Worm (Caenorhabditis elegans): ENCODE measurements around the gene rpl-12.

rpl-12 gene

DNA sequence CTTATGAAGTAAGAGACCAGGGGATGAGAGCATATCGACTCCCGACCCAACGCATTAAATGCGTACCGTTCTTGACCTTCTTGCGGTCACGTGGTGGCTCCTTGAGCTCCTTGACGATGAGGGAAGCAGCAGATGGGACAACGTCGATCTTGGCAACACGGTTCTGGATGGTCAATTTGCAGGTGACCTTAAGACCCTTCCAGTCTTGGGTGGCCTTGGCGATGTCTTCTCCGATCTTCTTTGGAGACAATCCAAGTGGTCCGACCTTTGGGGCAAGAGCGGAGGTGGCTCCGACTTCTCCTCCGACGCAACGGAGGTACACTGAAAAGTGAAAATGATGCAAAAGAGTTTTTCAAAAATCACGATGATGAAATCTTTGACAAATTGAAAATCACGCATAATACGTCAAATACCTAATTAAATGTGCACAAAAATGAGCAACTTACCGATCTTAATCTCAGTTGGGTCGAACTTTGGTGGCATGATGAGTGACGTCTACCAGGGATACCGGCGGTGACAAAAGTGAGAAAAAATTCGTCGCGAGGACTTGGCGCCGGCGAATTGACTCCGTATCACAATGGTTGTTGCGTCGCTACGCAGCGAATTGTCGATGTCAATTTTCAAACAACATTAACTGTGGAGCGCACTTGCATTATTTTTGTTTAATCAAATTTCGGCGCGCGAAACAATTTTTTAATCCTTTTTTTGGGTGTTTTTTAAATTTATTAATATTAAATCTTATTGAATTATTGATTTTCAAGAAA, at the start of gene rpl-12:
rpl-12 (minus strand) TSS at position 574 of the 764 bp plus-strand sequence.
- TF ChIP-seq ces-1 (GFP tag; optimal IDR thresholded peaks at IDR 0.05), result peak; percentile 97
- TF ChIP-seq mes-2 (tag; optimal IDR thresholded peaks at IDR 0.05; ENCODE audit: poor library complexity, severe bottlenecking), result peak; percentile 99
- peak; percentile 92 for TF ChIP-seq nhr-48 (tag; optimal IDR thresholded peaks at IDR 0.05)
- TF ChIP-seq lin-39 (tag; optimal IDR thresholded peaks at IDR 0.05), result peak; percentile 33
- peak; percentile 58 for TF ChIP-seq zag-1 (tag; optimal IDR thresholded peaks at IDR 0.05)
- TF ChIP-seq dmd-9 (GFP tag; IDR thresholded peaks at IDR 0.05), result peak; percentile 94
- peak; percentile 88 for TF ChIP-seq mdt-29 (GFP tag; IDR thresholded peaks at IDR 0.05)
- TF ChIP-seq daf-19 (GFP tag; conservative IDR thresholded peaks at IDR 0.05), result peak; percentile 93
- peak; percentile 96 for TF ChIP-seq nhr-28 (tag; optimal IDR thresholded peaks at IDR 0.05)
- TF ChIP-seq saeg-2 (GFP tag; IDR thresholded peaks at IDR 0.05), result peak; percentile 94
- TF ChIP-seq zfp-3 (GFP tag; conservative IDR thresholded peaks at IDR 0.05), result peak; percentile 97
- peak; percentile 41 for TF ChIP-seq lir-3 (tag; optimal IDR thresholded peaks at IDR 0.05)
- no peak for TF ChIP-seq daf-8 (GFP tag; IDR thresholded peaks at IDR 0.05)
- peak; percentile 18 to 100 for TF ChIP-seq unc-62 (GFP tag; optimal IDR thresholded peaks at IDR 0.05 in 1 of 2)
- TF ChIP-seq unc-62 (tag; optimal IDR thresholded peaks at IDR 0.05), result no peak
- TF ChIP-seq Y5F2A.4 (GFP tag; optimal IDR thresholded peaks at IDR 0.05), result peak; percentile 82
- peak; percentile 59 for TF ChIP-seq nhr-76 (tag; optimal IDR thresholded peaks at IDR 0.05)
- peak; percentile 81; the same call in 1 of the 2 replicates for TF ChIP-seq ceh-44 (GFP tag; IDR thresholded peaks at IDR 0.05)
- TF ChIP-seq ceh-32 (tag; optimal IDR thresholded peaks at IDR 0.05; ENCODE audit: poor library complexity), result peak; percentile 68
- peak; percentile 93 for TF ChIP-seq ama-1 (optimal IDR thresholded peaks at IDR 0.05)
- peak; percentile 96 for TF ChIP-seq F37D6.2 (tag; optimal IDR thresholded peaks at IDR 0.05)
- peak; percentile 98 for TF ChIP-seq tra-1 (GFP tag; IDR thresholded peaks at IDR 0.05)
- TF ChIP-seq ceh-82 (tag; optimal IDR thresholded peaks at IDR 0.05), result peak; percentile 22
- TF ChIP-seq nhr-111 (GFP tag; optimal IDR thresholded peaks at IDR 0.05), result no peak
- peak in 1 of 2 experiments; percentile 89 for TF ChIP-seq mdl-1 (tag; optimal IDR thresholded peaks at IDR 0.05)
- peak; percentile 96 for TF ChIP-seq D1046.2 (GFP tag; IDR thresholded peaks at IDR 0.05)
- TF ChIP-seq duxl-1 (tag; optimal IDR thresholded peaks at IDR 0.05; ENCODE audit: poor library complexity), result peak; percentile 93
- TF ChIP-seq nhr-237 (tag; optimal IDR thresholded peaks at IDR 0.05), result peak; percentile 43
- TF ChIP-seq zfp-2 (tag; optimal IDR thresholded peaks at IDR 0.05), result peak; percentile 99
- peak; percentile 23 for TF ChIP-seq gei-8 (GFP tag; optimal IDR thresholded peaks at IDR 0.05)
- peak; percentile 94 for TF ChIP-seq unc-130 (GFP tag; optimal IDR thresholded peaks at IDR 0.05)
- peak; percentile 100 for TF ChIP-seq lin-38 (GFP tag; IDR thresholded peaks at IDR 0.05)
- TF ChIP-seq php-3 (GFP tag; IDR thresholded peaks at IDR 0.05), result peak; percentile 93
- peak; percentile 88 for TF ChIP-seq mxl-2 (GFP tag; conservative IDR thresholded peaks at IDR 0.05)
- TF ChIP-seq dve-1 (tag; optimal IDR thresholded peaks at IDR 0.05; ENCODE audit: insufficient read depth), result peak; percentile 100
- no peak for TF ChIP-seq tag-97 (GFP tag; IDR thresholded peaks at IDR 0.05)
- peak; percentile 100 for TF ChIP-seq fkh-10 (GFP tag; optimal IDR thresholded peaks at IDR 0.05)
- peak; percentile 88 for TF ChIP-seq zip-2 (tag; optimal IDR thresholded peaks at IDR 0.05)
- no peak for TF ChIP-seq attf-4 (tag; optimal IDR thresholded peaks at IDR 0.05)
- TF ChIP-seq lsy-2 (tag; optimal IDR thresholded peaks at IDR 0.05), result peak; percentile 93 to 98
- peak; percentile 70 for TF ChIP-seq aly-2 (tag; optimal IDR thresholded peaks at IDR 0.05)
- peak; percentile 97 for TF ChIP-seq spr-1 (tag; optimal IDR thresholded peaks at IDR 0.05)
- TF ChIP-seq unc-39 (tag; optimal IDR thresholded peaks at IDR 0.05), result no peak
- peak; percentile 97 for TF ChIP-seq pha-4 (GFP tag; IDR thresholded peaks at IDR 0.05)
- TF ChIP-seq pha-4 (tag; optimal IDR thresholded peaks at IDR 0.05), result peak; percentile 99
- TF ChIP-seq set-16 (GFP tag; IDR thresholded peaks at IDR 0.05), result peak; percentile 40
- TF ChIP-seq mxl-3 (GFP tag; optimal IDR thresholded peaks at IDR 0.05), result no peak
- peak; percentile 87 for TF ChIP-seq Y48G9A.11 (GFP tag; IDR thresholded peaks at IDR 0.05)
- peak; percentile 98 for TF ChIP-seq nhr-42 (GFP tag; IDR thresholded peaks at IDR 0.05)
- peak; percentile 54 to 83; a peak in 3 of 4 replicates for TF ChIP-seq madf-5 (GFP tag; IDR thresholded peaks at IDR 0.05)

All from whole organism, L4 larva.